Fruit fly (Drosophila melanogaster): ENCODE data around the gene CG42556.
A peak's percentile ranks its signal among the peaks of the same experiment; 100 is the strongest.

The CG42556 gene

DNA sequence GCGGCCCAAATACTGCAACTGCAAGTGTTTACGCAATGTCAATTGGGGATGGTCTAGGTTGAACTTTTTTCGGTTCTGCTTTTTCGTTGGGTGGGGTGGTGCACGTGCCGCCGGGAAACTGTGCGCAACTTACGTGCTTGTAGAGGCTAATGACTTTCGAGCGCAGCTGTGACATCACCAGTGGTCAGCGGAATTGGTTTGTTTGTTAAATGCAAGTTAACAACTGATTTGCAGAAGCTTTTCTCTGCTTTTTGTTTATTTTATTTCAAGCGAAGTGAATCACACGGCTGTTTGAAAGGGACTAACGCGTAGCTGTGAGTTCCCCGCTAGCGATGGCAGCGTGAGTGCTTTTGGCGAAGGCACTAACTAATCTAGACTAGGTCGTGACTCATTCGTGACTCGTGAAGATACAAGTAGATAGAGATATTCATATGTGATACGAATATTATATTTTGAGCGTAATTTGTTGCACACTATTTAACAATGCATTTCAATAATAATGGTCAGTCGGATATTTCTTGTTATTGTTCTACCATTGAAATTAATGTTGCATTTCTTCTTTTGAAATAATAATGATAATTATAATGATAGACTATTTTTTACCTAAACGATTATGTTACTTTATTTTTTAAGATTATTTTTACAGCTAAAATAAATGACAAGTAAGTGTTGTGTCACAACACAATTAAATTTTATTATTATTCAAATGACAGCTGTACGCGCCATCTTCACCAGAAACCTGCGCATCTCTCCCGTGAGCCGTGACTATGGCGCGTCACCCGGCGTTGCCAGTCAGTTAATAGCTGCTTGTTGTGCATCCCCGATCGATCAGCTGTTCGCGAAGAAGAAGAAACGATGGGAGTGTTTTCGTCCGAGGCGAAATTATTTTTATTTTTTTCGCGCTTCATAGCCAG lies 1.8 kb upstream of the CG42556 start, which contains the start of the genes osi and tweek (continued):
- TF ChIP-seq Myb (GFP tag; optimal IDR thresholded peaks at IDR 0.05), result peak; percentile 25
- peak; percentile 60 for TF ChIP-seq Jarid2 (GFP tag; optimal IDR thresholded peaks at IDR 0.05)
- no peak for TF ChIP-seq gro (GFP tag; optimal IDR thresholded peaks at IDR 0.05)
- peak; percentile 39; the same call in 1 of the 3 replicates for TF ChIP-seq Dbx (GFP tag; IDR thresholded peaks at IDR 0.05)
- peak in 1 of 3 experiments; percentile 78 for TF ChIP-seq lola (GFP tag; optimal IDR thresholded peaks at IDR 0.05)
- 0 out of 2 replicates have a peak, but pooled peaks have one; percentile 14 for TF ChIP-seq Adf1 (GFP tag; IDR thresholded peaks at IDR 0.05)
- TF ChIP-seq gt (GFP tag; IDR thresholded peaks at IDR 0.05), result no peak
- TF ChIP-seq insv (GFP tag; optimal IDR thresholded peaks at IDR 0.05), result peak in 1 of 2 experiments; percentile 9
- no peak for TF ChIP-seq CG11696 (GFP tag; IDR thresholded peaks at IDR 0.05)
- TF ChIP-seq CG6175 (GFP tag; IDR thresholded peaks at IDR 0.05), result no peak
- TF ChIP-seq Mrtf (GFP tag; IDR thresholded peaks at IDR 0.05), result peak; percentile 60
- TF ChIP-seq fd64A (GFP tag; optimal IDR thresholded peaks at IDR 0.05), result no peak
- TF ChIP-seq CG8281 (tag; optimal IDR thresholded peaks at IDR 0.05), result no peak
- no peak for TF ChIP-seq CrebB (tag; optimal IDR thresholded peaks at IDR 0.05)
- peak; percentile 70 for TF ChIP-seq hbn (GFP tag; IDR thresholded peaks at IDR 0.05; ENCODE audit: partially characterized antibody)
- no peak for TF ChIP-seq CG7839 (tag; optimal IDR thresholded peaks at IDR 0.05)
- 0 out of 3 replicates have a peak, but pooled peaks have one; percentile 55 for TF ChIP-seq ken (GFP tag; IDR thresholded peaks at IDR 0.05)
- peak; percentile 89 for TF ChIP-seq sens (GFP tag)
- TF ChIP-seq CG17612 (GFP tag; IDR thresholded peaks at IDR 0.05), result no peak
- no peak for TF ChIP-seq CG6813 (GFP tag; optimal IDR thresholded peaks at IDR 0.05)
- TF ChIP-seq Side (GFP tag; optimal IDR thresholded peaks at IDR 0.05), result no peak
- TF ChIP-seq eve (GFP tag; optimal IDR thresholded peaks at IDR 0.05), result no peak
- TF ChIP-seq Doc3 (GFP tag; IDR thresholded peaks at IDR 0.05; ENCODE audit: partially characterized antibody), result peak; percentile 89
- TF ChIP-seq sd (tag; optimal IDR thresholded peaks at IDR 0.05), result no peak
- no peak for TF ChIP-seq eyg (GFP tag; optimal IDR thresholded peaks at IDR 0.05)
- TF ChIP-seq CG10565 (GFP tag; optimal IDR thresholded peaks at IDR 0.05), result no peak
- TF ChIP-seq btn (GFP tag; optimal IDR thresholded peaks at IDR 0.05), result no peak
- TF ChIP-seq Pdp1 (GFP tag; optimal IDR thresholded peaks at IDR 0.05), result peak; percentile 33 to 93
- TF ChIP-seq CG15696 (tag; optimal IDR thresholded peaks at IDR 0.05), result peak; percentile 40
- TF ChIP-seq Doc2 (GFP tag; IDR thresholded peaks at IDR 0.05), result no peak
- TF ChIP-seq salm (tag; optimal IDR thresholded peaks at IDR 0.05), result no peak
- no peak for TF ChIP-seq CHES-1-like (GFP tag; optimal IDR thresholded peaks at IDR 0.05)
- TF ChIP-seq fd96Cb (tag; optimal IDR thresholded peaks at IDR 0.05), result peak; percentile 40
- no peak for TF ChIP-seq Xrp1 (GFP tag; IDR thresholded peaks at IDR 0.05)
- TF ChIP-seq lov (optimal IDR thresholded peaks at IDR 0.05), result no peak
- TF ChIP-seq lov (GFP tag; IDR thresholded peaks at IDR 0.05), result 0 out of 3 replicates have a peak, but pooled peaks have one; percentile 8
- TF ChIP-seq cg (GFP tag; optimal IDR thresholded peaks at IDR 0.05), result no peak
- TF ChIP-seq CG2712 (tag; optimal IDR thresholded peaks at IDR 0.05), result no peak
- no peak for TF ChIP-seq Asciz (GFP tag; optimal IDR thresholded peaks at IDR 0.05)
- no peak for TF ChIP-seq CG1832 (GFP tag; optimal IDR thresholded peaks at IDR 0.05)
- TF ChIP-seq CG4617 (GFP tag; optimal IDR thresholded peaks at IDR 0.05; ENCODE audit: borderline replicate concordance), result peak; percentile 5
- peak; percentile 91 for TF ChIP-seq Scr (GFP tag; IDR thresholded peaks at IDR 0.05; ENCODE audit: partially characterized antibody)
- TF ChIP-seq H15 (GFP tag; IDR thresholded peaks at IDR 0.05), result 0 out of 3 replicates have a peak, but pooled peaks have one; percentile 11
- peak; percentile 53 for TF ChIP-seq CG4424 (GFP tag; optimal IDR thresholded peaks at IDR 0.05)
- no peak for TF ChIP-seq Tbp (GFP tag; optimal IDR thresholded peaks at IDR 0.05)
- no peak for TF ChIP-seq Atf6 (GFP tag; IDR thresholded peaks at IDR 0.05)
- TF ChIP-seq Mad (GFP tag; optimal IDR thresholded peaks at IDR 0.05), result no peak
- TF ChIP-seq PHDP (tag; optimal IDR thresholded peaks at IDR 0.05), result no peak
- TF ChIP-seq ci (GFP tag; IDR thresholded peaks at IDR 0.05), result no peak
